Worm (Caenorhabditis elegans): Measurements from ENCODE around the gene str-69.
A peak's percentile ranks its signal among the peaks of the same experiment; 100 is the strongest.

The str-69 gene

DNA sequence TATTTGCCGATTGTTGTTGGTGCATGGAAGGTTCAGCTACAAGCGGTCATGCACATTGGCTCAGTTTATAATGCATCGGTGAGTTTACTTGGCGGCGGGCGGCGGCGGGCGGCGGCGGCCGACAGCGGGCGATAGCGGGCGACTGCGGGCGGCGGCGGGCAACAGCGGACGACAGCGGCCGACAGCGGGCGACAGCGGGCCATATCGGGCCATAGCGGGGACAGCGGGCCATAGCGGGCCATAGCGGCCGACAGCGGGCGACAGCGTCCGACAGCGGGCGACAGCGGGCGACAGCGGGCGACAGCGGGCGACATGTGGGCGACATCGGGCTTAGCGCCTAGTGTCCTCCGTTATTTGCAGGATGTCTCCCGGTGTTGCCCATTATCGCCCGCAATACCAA is 26.4 kb upstream of the str-69 start:
- TF ChIP-seq ceh-8 (GFP tag; optimal IDR thresholded peaks at IDR 0.05) (peak; percentile 45), lin-13 (GFP tag; optimal IDR thresholded peaks at IDR 0.05) (no peak)

DNA sequence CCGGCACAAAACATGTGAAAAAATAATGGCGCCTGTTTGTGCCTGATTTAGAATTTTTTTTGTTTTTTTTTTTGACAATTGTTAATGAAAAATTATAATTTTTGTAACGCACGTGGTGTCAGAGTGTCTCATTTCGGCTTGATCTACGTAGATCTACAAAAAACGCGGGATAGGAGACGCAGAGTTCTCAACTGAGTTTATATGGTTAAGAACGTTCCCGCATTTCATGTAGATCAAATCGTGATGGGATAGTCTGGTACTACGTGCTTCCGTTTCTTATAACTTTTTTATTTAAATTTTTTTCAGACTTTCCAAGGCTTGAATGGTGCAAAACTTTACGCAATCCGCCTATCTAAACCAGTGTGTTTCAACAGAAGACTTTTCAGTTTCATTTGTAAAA is 23.1 kb upstream of the str-69 start, which contains the start of gene tat-6:
TSS of gene tat-6 (plus strand) at position 301 of the 400 bp plus-strand sequence.
- TF ChIP-seq mab-9 (GFP tag; IDR thresholded peaks at IDR 0.05) (no peak), ceh-90 (tag; optimal IDR thresholded peaks at IDR 0.05) (no peak), Y116A8C.19 (tag; optimal IDR thresholded peaks at IDR 0.05; ENCODE audit: borderline replicate concordance) (no peak), rnt-1 (tag; optimal IDR thresholded peaks at IDR 0.05) (no peak), lin-35 (GFP tag; optimal IDR thresholded peaks at IDR 0.05) (no peak), lin-39 (tag; optimal IDR thresholded peaks at IDR 0.05) (no peak), nhr-20 (tag; optimal IDR thresholded peaks at IDR 0.05) (no peak), ces-1 (GFP tag; optimal IDR thresholded peaks at IDR 0.05) (no peak), nhr-11 (tag; optimal IDR thresholded peaks at IDR 0.05) (no peak), ama-1 (optimal IDR thresholded peaks at IDR 0.05) (no peak), fkh-10 (GFP tag; optimal IDR thresholded peaks at IDR 0.05) (no peak), aha-1 (tag; optimal IDR thresholded peaks at IDR 0.05) (no peak), zip-4 (GFP tag; optimal IDR thresholded peaks at IDR 0.05) (no peak), pax-3 (tag; optimal IDR thresholded peaks at IDR 0.05) (no peak), C34B4.2 (tag; optimal IDR thresholded peaks at IDR 0.05) (no peak), aly-2 (tag; optimal IDR thresholded peaks at IDR 0.05) (no peak), unc-30 (tag; optimal IDR thresholded peaks at IDR 0.05) (no peak), nhr-85 (tag) (no peak)

- TF ChIP-seq nhr-20 (tag; optimal IDR thresholded peaks at IDR 0.05) (peak; percentile 28), lin-13 (GFP tag; optimal IDR thresholded peaks at IDR 0.05) (no peak), lin-35 (GFP tag; optimal IDR thresholded peaks at IDR 0.05) (peak in 1 of 2 experiments; percentile 16)
These were observed 22.0 kb upstream of the str-69 start, which contains the start of gene Y73C8C.10 for ce11 chrV:3127670-3128069. TSS of gene Y73C8C.10 (minus strand) at chrV:3127770.

DNA sequence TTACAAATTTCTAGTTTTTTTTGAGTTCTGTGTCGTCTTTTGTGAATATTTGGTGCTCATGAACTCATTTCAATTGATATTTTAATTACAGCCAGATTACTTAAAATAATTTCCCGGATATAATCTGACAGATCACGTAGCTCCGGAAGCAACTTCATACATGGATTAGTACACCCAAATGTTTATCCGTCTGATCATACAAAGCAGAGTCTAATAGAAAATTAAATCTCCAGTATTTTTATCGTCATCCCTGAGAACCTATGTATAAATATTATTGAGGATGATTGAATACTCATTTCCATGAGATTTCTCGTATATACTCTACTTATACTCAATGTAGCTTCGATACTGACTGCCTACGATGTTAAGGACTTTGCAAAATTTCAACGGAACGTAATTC is 19.2 kb upstream of the str-69 start, which contains the start of gene Y73C8C.12:
TSS of gene Y73C8C.12 (plus strand) at position 301 of the 400 bp plus-strand sequence.
- TF ChIP-seq C16A3.4 (tag; optimal IDR thresholded peaks at IDR 0.05) = no peak
- no peak for TF ChIP-seq nhr-84 (tag; optimal IDR thresholded peaks at IDR 0.05)
- TF ChIP-seq vab-15 (tag; optimal IDR thresholded peaks at IDR 0.05) = no peak

- TF ChIP-seq dsc-1 (tag; optimal IDR thresholded peaks at IDR 0.05) = no peak
- TF ChIP-seq efl-3 (GFP tag; optimal IDR thresholded peaks at IDR 0.05) = no peak
- no peak for TF ChIP-seq mep-1 (tag; optimal IDR thresholded peaks at IDR 0.05)
- TF ChIP-seq pax-3 (tag; optimal IDR thresholded peaks at IDR 0.05) = no peak
- TF ChIP-seq zip-4 (GFP tag; optimal IDR thresholded peaks at IDR 0.05) = no peak
- TF ChIP-seq lir-3 (tag; optimal IDR thresholded peaks at IDR 0.05; ENCODE audit: poor library complexity) = no peak
- no peak for TF ChIP-seq xbp-1 (tag; optimal IDR thresholded peaks at IDR 0.05)
- no peak for TF ChIP-seq elt-3 (tag; optimal IDR thresholded peaks at IDR 0.05)
- no peak for TF ChIP-seq aha-1 (tag; optimal IDR thresholded peaks at IDR 0.05)
- TF ChIP-seq dpl-1 (GFP tag; optimal IDR thresholded peaks at IDR 0.05) = no peak
- TF ChIP-seq mab-9 (GFP tag; IDR thresholded peaks at IDR 0.05) = no peak
- TF ChIP-seq ama-1 (optimal IDR thresholded peaks at IDR 0.05) = no peak
- no peak for TF ChIP-seq ztf-4 (tag; optimal IDR thresholded peaks at IDR 0.05)
- TF ChIP-seq ceh-88 (GFP tag; IDR thresholded peaks at IDR 0.05) = no peak
- no peak for TF ChIP-seq lin-14 (GFP tag; optimal IDR thresholded peaks at IDR 0.05)
- no peak for TF ChIP-seq vab-15 (tag; optimal IDR thresholded peaks at IDR 0.05)
- no peak for TF ChIP-seq nhr-84 (tag; optimal IDR thresholded peaks at IDR 0.05)
- no peak for TF ChIP-seq sup-37 (GFP tag; optimal IDR thresholded peaks at IDR 0.05)
- no peak for TF ChIP-seq mdl-1 (tag; optimal IDR thresholded peaks at IDR 0.05)
These were observed 16.7 kb upstream of the str-69 start for ce11 chrV:3122403-3122802.
